Worm (Caenorhabditis elegans) whole organism, early embryonic: ENCODE results near the gene clec-133.

Experiments used
- B0310.2 ChIP-seq: sonication (generic microtip); optimal IDR thresholded peaks from 2 replicates; lab custom pipeline; 2016; ENCODE audit warnings: mild to moderate bottlenecking, missing genetic modification characterization, missing compliant biosample characterization
- F13C5.2 ChIP-seq: sonication (generic microtip); optimal IDR thresholded peaks from 2 replicates; lab custom pipeline; 2017; ENCODE audit warnings: mild to moderate bottlenecking, missing genetic modification characterization, inconsistent platforms, missing compliant biosample characterization
- aly-1 ChIP-seq: sonication (generic microtip); optimal IDR thresholded peaks from 2 replicates; lab custom pipeline; 2016; ENCODE audit warnings: missing genetic modification characterization, missing compliant biosample characterization
- ama-1 ChIP-seq: fragments of 150-350 bp; optimal IDR thresholded peaks from 2 replicates; lab custom pipeline; 2014
- ceh-13 ChIP-seq: fragments of 200-800 bp; sonication (Bioruptor generic); optimal IDR thresholded peaks from 2 replicates; lab custom pipeline; 2018; ENCODE audit warnings: mild to moderate bottlenecking, missing genetic modification characterization, missing compliant biosample characterization
- ceh-36 ChIP-seq: sonication (generic microtip); optimal IDR thresholded peaks from 2 replicates; lab custom pipeline; 2016; ENCODE audit warnings: missing genetic modification characterization, inconsistent platforms, missing compliant biosample characterization
- ets-7 ChIP-seq: sonication (generic microtip); optimal IDR thresholded peaks from 2 replicates; lab custom pipeline; 2016; ENCODE audit warnings: missing genotype, missing genetic modification characterization, missing compliant biosample characterization
- flt-1 ChIP-seq: fragments of 200-800 bp; sonication (Bioruptor generic); IDR thresholded peaks from 2 replicates; pipeline ENCODE4 v1.3.6; 2022; ENCODE audit warnings: missing genetic modification characterization, missing compliant biosample characterization
- hmbx-1 ChIP-seq: sonication (generic microtip); optimal IDR thresholded peaks from 2 replicates; lab custom pipeline; 2016; ENCODE audit warnings: mild to moderate bottlenecking, missing genetic modification characterization, missing compliant biosample characterization
- hmg-4 ChIP-seq: fragments of 200-800 bp; sonication (Bioruptor generic); optimal IDR thresholded peaks from 2 replicates; lab custom pipeline; 2018; ENCODE audit warnings: mild to moderate bottlenecking, missing genetic modification characterization, missing compliant biosample characterization
- hnd-1 ChIP-seq: sonication (generic microtip); optimal IDR thresholded peaks from 2 replicates; lab custom pipeline; 2016; ENCODE audit warnings: missing genetic modification characterization, missing compliant biosample characterization
- pes-1 ChIP-seq: fragments of 200-800 bp; sonication (Bioruptor generic); IDR thresholded peaks from 2 replicates; pipeline ENCODE4 v1.3.6; 2022; ENCODE audit warnings: missing genetic modification reagents, missing genetic modification characterization, missing compliant biosample characterization
- scrt-1 ChIP-seq: fragments of 200-800 bp; sonication (Bioruptor generic); IDR thresholded peaks from 2 replicates; pipeline ENCODE4 v1.3.6; 2022; ENCODE audit warnings: missing genetic modification characterization, missing compliant biosample characterization
- sea-1 ChIP-seq: fragments of 200-800 bp; sonication (Bioruptor generic); conservative IDR thresholded peaks from 2 replicates; pipeline ENCODE4 v1.3.6; 2022; ENCODE audit warnings: missing genetic modification characterization, missing compliant biosample characterization
- tbx-11 ChIP-seq: fragments of 200-800 bp; sonication (Bioruptor generic); IDR thresholded peaks from 2 replicates; pipeline ENCODE4 v1.3.6; 2022; ENCODE audit warnings: missing genetic modification characterization, missing compliant biosample characterization
- tbx-37 ChIP-seq: fragments of 200-800 bp; sonication (Bioruptor generic); conservative IDR thresholded peaks from 2 replicates; pipeline ENCODE4 v1.3.6; 2022; ENCODE audit warnings: missing genetic modification reagents, missing genetic modification characterization, missing compliant biosample characterization
- tra-4 ChIP-seq: sonication (generic microtip); optimal IDR thresholded peaks from 2 replicates; lab custom pipeline; 2017; ENCODE audit warnings: missing genetic modification characterization, missing compliant biosample characterization

The clec-133 gene

DNA sequence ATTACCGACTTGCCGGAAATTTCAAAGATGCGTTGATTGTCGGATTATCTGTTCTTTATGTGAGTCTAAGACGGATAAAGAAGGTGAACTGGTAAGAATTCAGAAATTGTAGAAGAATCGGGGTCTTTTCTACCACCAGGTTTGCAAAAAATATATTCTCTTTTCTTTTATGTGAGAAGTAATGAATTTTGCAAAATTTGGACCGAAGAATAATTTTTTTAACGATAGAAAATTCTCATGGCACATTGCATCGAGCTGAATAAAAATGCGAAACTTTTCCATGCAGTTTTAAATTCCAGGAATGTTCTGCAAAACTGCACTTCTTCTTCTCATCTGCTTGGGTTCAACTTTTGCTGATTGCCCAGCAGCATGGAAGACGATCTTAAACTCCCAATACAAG, 5.0 kb upstream of the clec-133 start, which contains the start of gene clec-130:
clec-130 (plus strand) TSS at position 301 of the 400 bp plus-strand sequence.
- TF ChIP-seq pes-1 (GFP tag; lab: Robert Waterston, UW): no peak
- no peak for TF ChIP-seq ets-7
- no peak for TF ChIP-seq aly-1 (tag; lab: Kevin White, UChicago)
- no peak for TF ChIP-seq tbx-37 (GFP tag; lab: Robert Waterston, UW)
- TF ChIP-seq ceh-13 (GFP tag; lab: Kevin White, UChicago): no peak

DNA sequence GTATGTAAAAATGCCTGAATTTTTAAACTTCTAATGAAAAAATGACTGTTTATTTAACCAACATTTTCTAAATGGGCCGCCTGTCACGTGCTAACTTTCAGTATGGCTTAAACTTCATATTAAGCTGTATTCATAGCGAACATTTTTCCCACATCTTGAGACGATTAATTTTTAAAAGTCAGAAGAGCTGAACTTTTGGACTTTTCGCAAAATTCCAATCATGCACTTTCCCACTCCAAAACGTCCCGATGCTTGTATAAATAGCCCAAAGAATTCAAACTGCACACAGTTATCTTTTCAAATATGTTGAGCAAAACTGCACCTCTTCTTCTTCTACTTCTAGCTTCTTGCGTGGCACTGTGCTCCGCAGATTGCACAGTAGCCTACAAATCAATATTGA, 1.5 kb upstream of the clec-133 start, which contains the start of gene clec-132:
clec-132 (plus strand) TSS at position 301 of the 400 bp plus-strand sequence.
- TF ChIP-seq sea-1 (no peak), hmbx-1 (no peak), tbx-11 (GFP tag; lab: Robert Waterston, UW) (no peak), hmg-4 (GFP tag; lab: Kevin White, UChicago) (no peak), hnd-1 (tag; lab: Kevin White, UChicago) (no peak), ceh-13 (GFP tag; lab: Kevin White, UChicago) (no peak), scrt-1 (GFP tag; lab: Robert Waterston, UW) (no peak), ceh-36 (no peak), tbx-37 (GFP tag; lab: Robert Waterston, UW) (no peak), flt-1 (GFP tag; lab: Robert Waterston, UW) (no peak), pes-1 (GFP tag; lab: Robert Waterston, UW) (no peak), ets-7 (no peak), tra-4 (tag; lab: Kevin White, UChicago) (no peak), aly-1 (tag; lab: Kevin White, UChicago) (no peak), B0310.2 (tag; lab: Kevin White, UChicago) (no peak), ama-1 (lab: Kevin White, UChicago) (no peak), F13C5.2 (tag; lab: Kevin White, UChicago) (no peak)

DNA sequence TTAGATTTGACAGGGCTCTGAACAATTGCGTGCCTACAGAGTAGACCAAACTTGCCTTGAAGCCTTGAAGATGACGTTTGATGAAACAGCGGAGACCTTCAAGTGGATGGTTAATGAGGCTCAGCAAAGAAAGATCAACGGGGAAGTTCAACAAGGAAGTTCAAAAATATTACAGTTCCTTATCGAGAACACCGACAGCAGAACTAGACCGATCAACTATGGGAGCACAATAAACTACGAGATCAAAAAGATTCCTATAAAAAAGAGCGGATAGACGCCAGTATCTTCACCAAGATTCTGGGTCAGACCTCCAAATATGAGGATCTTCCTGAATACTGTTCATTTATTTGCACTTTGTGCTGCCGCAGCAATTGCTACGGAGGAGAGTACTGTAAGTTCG, 1.5 kb downstream of the clec-133 start, which contains the start of gene clec-134:
clec-134 (plus strand) TSS at position 301 of the 400 bp plus-strand sequence.
- TF ChIP-seq ets-7: no peak
- no peak for TF ChIP-seq tra-4 (tag; lab: Kevin White, UChicago)
- TF ChIP-seq F13C5.2 (tag; lab: Kevin White, UChicago): no peak
- TF ChIP-seq sea-1: no peak
- no peak for TF ChIP-seq B0310.2 (tag; lab: Kevin White, UChicago)
- TF ChIP-seq tbx-37 (GFP tag; lab: Robert Waterston, UW): no peak
- TF ChIP-seq flt-1 (GFP tag; lab: Robert Waterston, UW): no peak
- no peak for TF ChIP-seq ceh-13 (GFP tag; lab: Kevin White, UChicago)
- no peak for TF ChIP-seq hnd-1 (tag; lab: Kevin White, UChicago)
- no peak for TF ChIP-seq hmbx-1
- TF ChIP-seq tbx-11 (GFP tag; lab: Robert Waterston, UW): no peak
- TF ChIP-seq aly-1 (tag; lab: Kevin White, UChicago): no peak

DNA sequence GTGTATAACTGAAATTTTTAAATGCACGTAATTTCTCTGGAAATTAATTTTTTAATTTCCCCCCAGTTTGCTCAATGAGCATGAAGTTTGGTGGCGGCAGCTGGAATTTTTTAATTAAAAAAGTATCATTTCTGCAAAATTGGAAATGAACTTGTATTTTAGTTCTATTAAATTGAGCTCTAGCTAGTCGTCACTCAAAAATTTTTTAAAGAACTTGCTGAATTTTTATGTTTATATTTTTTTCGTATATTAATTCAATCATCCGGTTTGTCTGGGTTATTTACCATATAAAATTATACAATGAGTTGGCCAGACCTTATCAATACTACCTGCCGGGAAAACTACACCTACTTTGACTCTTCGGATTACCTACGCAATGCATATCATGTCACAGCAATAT, 3.5 kb downstream of the clec-133 start, which contains the start of gene srh-59:
srh-59 (plus strand) TSS at position 301 of the 400 bp plus-strand sequence.
- TF ChIP-seq ama-1 (lab: Kevin White, UChicago): no peak
- TF ChIP-seq sea-1: no peak
- no peak for TF ChIP-seq ets-7
- TF ChIP-seq aly-1 (tag; lab: Kevin White, UChicago): no peak
- TF ChIP-seq flt-1 (GFP tag; lab: Robert Waterston, UW): no peak
- no peak for TF ChIP-seq tbx-11 (GFP tag; lab: Robert Waterston, UW)
- no peak for TF ChIP-seq hmg-4 (GFP tag; lab: Kevin White, UChicago)
- no peak for TF ChIP-seq F13C5.2 (tag; lab: Kevin White, UChicago)
- no peak for TF ChIP-seq tbx-37 (GFP tag; lab: Robert Waterston, UW)
- no peak for TF ChIP-seq pes-1 (GFP tag; lab: Robert Waterston, UW)

DNA sequence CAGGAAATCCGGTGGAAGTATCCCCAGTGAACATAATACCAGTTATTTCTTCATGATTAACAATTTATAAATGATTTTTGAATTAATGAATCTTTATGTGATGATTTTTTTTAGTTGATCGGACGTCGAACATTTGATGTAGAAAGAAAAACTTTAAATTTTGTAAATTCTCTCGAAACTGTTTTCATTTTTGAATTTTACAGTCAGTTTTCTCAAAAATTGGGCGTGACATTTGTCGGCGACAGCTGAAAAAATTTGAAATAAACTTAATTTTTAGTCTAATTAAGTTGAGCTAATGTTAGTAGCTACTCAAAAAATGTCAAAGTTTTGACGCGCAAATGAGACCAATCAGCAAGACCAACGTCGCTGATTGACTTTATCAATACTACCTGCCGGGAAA, 5.2 kb downstream of the clec-133 start, which contains the start of gene srh-60:
srh-60 (plus strand) TSS at position 301 of the 400 bp plus-strand sequence.
- TF ChIP-seq aly-1 (tag; lab: Kevin White, UChicago) (no peak), flt-1 (GFP tag; lab: Robert Waterston, UW) (no peak), ceh-36 (no peak), B0310.2 (tag; lab: Kevin White, UChicago) (no peak), tra-4 (tag; lab: Kevin White, UChicago) (no peak), ceh-13 (GFP tag; lab: Kevin White, UChicago) (no peak), tbx-37 (GFP tag; lab: Robert Waterston, UW) (no peak), ama-1 (lab: Kevin White, UChicago) (no peak), pes-1 (GFP tag; lab: Robert Waterston, UW) (no peak)

DNA sequence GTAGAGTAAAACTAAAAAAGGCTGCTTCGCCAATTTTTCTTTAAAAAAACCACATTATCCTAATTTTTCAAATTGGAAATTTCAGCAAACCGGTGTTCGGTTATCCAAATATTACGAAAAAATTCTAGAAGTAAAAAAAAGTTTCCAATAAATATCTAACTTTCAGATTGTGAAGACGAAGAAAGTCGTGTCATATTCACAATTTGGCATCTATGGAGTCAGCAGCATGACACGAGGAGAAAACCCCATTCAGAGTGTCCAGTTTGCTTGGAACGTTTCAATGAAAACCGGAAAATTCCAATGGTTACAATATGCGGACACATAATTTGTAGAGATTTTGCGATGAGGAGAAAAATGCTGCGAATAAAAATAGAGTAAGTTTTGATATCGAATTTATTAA, 17.1 kb downstream of the clec-133 start, which contains the start of gene Y49F6A.12:
Y49F6A.12 (plus strand) TSS at position 301 of the 400 bp plus-strand sequence.
- no peak for TF ChIP-seq tbx-11 (GFP tag; lab: Robert Waterston, UW)

DNA sequence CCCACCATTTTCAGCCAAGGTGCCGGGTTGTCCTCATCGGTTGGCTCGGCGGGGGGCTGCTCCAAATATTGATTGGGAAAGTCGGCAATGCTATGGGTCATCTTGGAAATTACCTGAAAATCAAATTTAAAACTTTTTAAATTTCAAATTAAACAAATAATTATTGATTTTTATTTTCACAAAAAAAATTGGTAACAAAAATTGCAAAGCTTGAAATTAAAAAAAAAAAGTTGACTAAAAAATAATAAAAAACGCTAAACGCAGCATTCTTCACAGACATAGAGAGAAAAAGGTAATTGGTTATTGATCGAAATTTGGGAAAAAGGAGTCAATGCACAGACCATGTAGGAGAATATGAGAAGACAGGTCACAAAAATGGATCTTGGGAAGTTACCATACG, 20.5 kb downstream of the clec-133 start, which contains the start of gene Y49F6A.11:
Y49F6A.11 (minus strand) TSS at position 101 of the 400 bp plus-strand sequence.
- TF ChIP-seq flt-1 (GFP tag; lab: Robert Waterston, UW) (no peak), F13C5.2 (tag; lab: Kevin White, UChicago) (no peak), tra-4 (tag; lab: Kevin White, UChicago) (no peak), scrt-1 (GFP tag; lab: Robert Waterston, UW) (no peak), aly-1 (tag; lab: Kevin White, UChicago) (no peak), tbx-37 (GFP tag; lab: Robert Waterston, UW) (no peak)

DNA sequence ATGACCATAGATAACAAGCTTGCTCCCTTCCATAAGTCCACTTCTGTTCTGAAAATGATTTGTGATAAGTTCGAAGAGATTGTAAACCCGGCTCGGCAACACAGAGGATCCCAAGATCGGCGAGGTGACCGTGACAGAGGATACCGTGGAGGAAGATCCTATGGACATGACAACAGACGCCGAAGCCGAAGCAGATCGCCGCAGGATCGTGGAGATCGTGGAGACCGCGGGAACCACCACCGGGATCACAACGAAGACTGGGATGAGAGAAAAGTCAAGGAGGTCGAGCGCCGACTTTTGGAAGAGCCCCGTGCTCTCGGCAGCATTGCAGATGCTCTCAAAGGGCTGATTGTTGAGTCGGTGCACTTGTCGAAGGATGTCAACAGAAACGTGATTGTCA, 26.4 kb downstream of the clec-133 start:
- TF ChIP-seq ets-7 (no peak), pes-1 (GFP tag; lab: Robert Waterston, UW) (no peak), sea-1 (no peak), ceh-36 (no peak), hmbx-1 (no peak), hnd-1 (tag; lab: Kevin White, UChicago) (no peak), scrt-1 (GFP tag; lab: Robert Waterston, UW) (no peak), hmg-4 (GFP tag; lab: Kevin White, UChicago) (no peak), ama-1 (lab: Kevin White, UChicago) (no peak), tbx-11 (GFP tag; lab: Robert Waterston, UW) (no peak), tra-4 (tag; lab: Kevin White, UChicago) (no peak)
